Worm (Caenorhabditis elegans) whole organism, young adult: Measurements from ENCODE around the gene C47E8.11.

Experiments
- Y67H2A.10 ChIP-seq: fragments of 200-800 bp; sonication (Bioruptor generic); conservative IDR thresholded peaks from 2 replicates; pipeline ENCODE4 v1.3.6; 2022; ENCODE audit warnings: missing genetic modification reagents, missing genetic modification characterization, missing compliant biosample characterization
- Y79H2A.3 ChIP-seq: fragments of 200-800 bp; sonication (Bioruptor generic); conservative IDR thresholded peaks from 2 replicates; pipeline ENCODE4 v1.3.6; 2022; ENCODE audit warnings: missing genetic modification reagents, missing genetic modification characterization, missing compliant biosample characterization
- Y95B8A.8 ChIP-seq: fragments of 200-800 bp; sonication (Bioruptor generic); IDR thresholded peaks from 2 replicates; pipeline ENCODE4 v1.3.6; 2022; ENCODE audit warnings: missing genetic modification reagents, missing genetic modification characterization, missing compliant biosample characterization
- ccch-3 ChIP-seq: fragments of 200-800 bp; sonication (Bioruptor generic); optimal IDR thresholded peaks from 2 replicates; lab custom pipeline; 2018; ENCODE audit warnings: mild to moderate bottlenecking, missing genetic modification characterization, missing compliant biosample characterization
- cebp-1 ChIP-seq, 2 experiments: fragments of 200-800 bp in 1 of 2; sonication (Bioruptor generic) in 1 of 2; sonication (generic microtip) in 1 of 2; IDR thresholded peaks in 1 of 2; optimal IDR thresholded peaks in 1 of 2; 2 replicates each; pipeline versions ENCODE4 v1.3.6 to Lab custom; 2017 to 2022; ENCODE audit warnings: missing compliant biosample characterization in 2 of 2, missing genetic modification characterization in 2 of 2, mild to moderate bottlenecking in 1 of 2, missing genetic modification reagents in 1 of 2, moderate library complexity in 1 of 2
- hsf-1 ChIP-seq: fragments of 200-800 bp; sonication (Bioruptor generic); IDR thresholded peaks from 2 replicates; pipeline ENCODE4 v1.3.6; 2022; ENCODE audit warnings: missing genetic modification reagents, missing genetic modification characterization, missing compliant biosample characterization
- rpc-1 ChIP-seq, 2 experiments: fragments of 150-350 bp in 1 of 2; sonication (generic microtip) in 1 of 2; optimal IDR thresholded peaks; 2 replicates each; lab custom pipeline; 2014 to 2018; ENCODE audit warnings: missing biosample characterization in 1 of 2, missing genetic modification characterization in 1 of 2, missing genetic modification reagents in 1 of 2, missing genotype in 1 of 2
- snpc-4 ChIP-seq, 5 experiments: fragments of 150-350 bp in 1 of 5; sonication (generic microtip) in 4 of 5; optimal IDR thresholded peaks; 2 replicates each; lab custom pipeline; 2014 to 2018; ENCODE audit warnings: missing genetic modification characterization in 5 of 5, missing biosample characterization in 3 of 5, antibody characterized with exemption in 2 of 5, mild to moderate bottlenecking in 2 of 5, missing compliant biosample characterization in 2 of 5, missing genotype in 2 of 5, moderate library complexity in 2 of 5, missing genetic modification reagents in 1 of 5
- tlf-1 ChIP-seq: fragments of 200-800 bp; sonication (Bioruptor generic); optimal IDR thresholded peaks from 2 replicates; lab custom pipeline; 2018; ENCODE audit warnings: mild to moderate bottlenecking, missing genetic modification characterization, missing compliant biosample characterization

ce11 chrV:14683926-14684325 lies 4.5 kb upstream of the C47E8.11 start:
- TF ChIP-seq cebp-1 (GFP tag; IDR thresholded peaks at IDR 0.05; lab: Robert Waterston, UW) (no peak), cebp-1 (tag; optimal IDR thresholded peaks at IDR 0.05; lab: Kevin White, UChicago) (no peak), Y67H2A.10 (no peak), tlf-1 (GFP tag; lab: Kevin White, UChicago) (no peak), rpc-1 (optimal IDR thresholded peaks at IDR 0.05; lab: Kevin White, UChicago) (no peak), rpc-1 (tag; optimal IDR thresholded peaks at IDR 0.05; lab: Kevin White, UChicago) (no peak), Y95B8A.8 (GFP tag; lab: Robert Waterston, UW) (no peak), hsf-1 (GFP tag; lab: Robert Waterston, UW) (no peak), Y79H2A.3 (GFP tag; lab: Robert Waterston, UW) (no peak), ccch-3 (GFP tag; lab: Kevin White, UChicago) (no peak), snpc-4 (GFP tag; optimal IDR thresholded peaks at IDR 0.05; lab: Kevin White, UChicago) (no peak), snpc-4 (tag; optimal IDR thresholded peaks at IDR 0.05; lab: Kevin White, UChicago) (no peak)
